Worm (Caenorhabditis elegans): ENCODE measurements around the gene dnj-23.
A peak's percentile ranks its signal among the peaks of the same experiment; 100 is the strongest.

- TF ChIP-seq him-1 (tag; optimal IDR thresholded peaks at IDR 0.05) (peak; percentile 31), dao-5 (tag; optimal IDR thresholded peaks at IDR 0.05) (peak; percentile 18), W03F9.2 (tag; optimal IDR thresholded peaks at IDR 0.05) (no peak)
Observed at ce11 chrII:9061557-9062183, 46.7 kb downstream of the dnj-23 start.
